Worm (Caenorhabditis elegans): ENCODE measurements around the gene papl-1.

DNA sequence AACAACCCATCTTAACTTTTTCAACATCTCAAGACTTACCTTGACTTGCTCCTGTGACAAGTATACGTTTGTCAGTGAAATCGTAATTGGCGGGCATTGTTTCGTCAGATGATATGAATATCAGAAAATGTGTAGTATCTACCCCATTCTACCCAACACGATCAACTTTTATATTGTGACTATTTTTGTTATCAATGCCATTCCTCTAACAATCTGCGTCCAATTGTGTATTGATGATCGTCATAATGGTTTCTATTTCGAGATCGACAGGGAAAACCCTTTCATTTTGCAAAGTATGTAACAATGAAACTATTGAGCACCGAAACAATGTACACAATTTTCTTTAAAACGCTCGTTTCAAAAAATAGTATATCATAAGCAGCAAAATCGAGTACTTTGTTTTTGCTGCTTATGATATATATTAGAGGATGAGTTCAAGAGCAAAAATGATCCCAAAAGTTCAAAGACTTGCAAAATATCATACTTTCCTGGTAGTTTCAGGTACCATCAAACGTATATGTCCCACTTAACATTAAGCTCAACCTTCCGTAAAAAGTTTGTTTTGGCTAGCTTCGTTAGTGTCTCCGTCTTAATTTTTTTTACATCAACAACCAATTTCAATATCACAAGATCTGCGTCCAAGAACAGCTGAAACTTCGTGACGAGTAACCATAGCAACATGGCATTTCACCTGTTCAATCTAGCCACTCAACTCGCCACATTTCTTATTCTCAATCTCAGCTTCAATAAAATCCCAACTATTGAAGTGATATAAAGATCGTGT lies 25.9 kb downstream of the papl-1 start, which contains the start of the genes dhs-21 and xbx-9:
- no peak for TF ChIP-seq W03F9.2 (tag; optimal IDR thresholded peaks at IDR 0.05)
- TF ChIP-seq dao-5 (tag; optimal IDR thresholded peaks at IDR 0.05) = no peak
- no peak for TF ChIP-seq him-1 (tag; optimal IDR thresholded peaks at IDR 0.05)

Measured in whole organism, L4/young adult.